Worm (Caenorhabditis elegans): ENCODE results near the gene ptr-24.

Gene ptr-24

DNA sequence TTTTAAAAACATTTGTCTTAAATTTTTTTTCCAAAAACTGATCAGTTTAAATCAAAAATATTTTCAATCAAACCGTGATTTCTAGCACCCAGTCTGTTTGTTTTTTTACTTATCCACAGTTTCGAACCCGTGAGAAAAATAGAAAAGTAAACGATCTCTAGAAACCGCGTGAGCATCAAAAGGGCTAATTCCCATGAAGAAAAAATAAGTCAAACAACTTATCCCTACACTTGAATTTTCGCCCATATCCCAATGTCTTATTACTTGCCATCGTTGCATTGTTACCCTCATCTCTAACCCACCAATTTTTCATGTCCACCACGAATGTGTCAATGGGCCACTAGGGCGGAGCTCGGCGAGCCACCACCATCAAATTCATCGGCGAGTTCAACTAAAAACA lies at the start of gene ptr-24:
Gene ptr-24, plus strand, starts transcription at position 301 of the 400 bp plus-strand sequence.
- TF ChIP-seq lim-6 (tag; optimal IDR thresholded peaks at IDR 0.05) (no peak), gmeb-2 (tag; optimal IDR thresholded peaks at IDR 0.05) (no peak), zip-5 (tag; optimal IDR thresholded peaks at IDR 0.05) (no peak), tbx-7 (tag; optimal IDR thresholded peaks at IDR 0.05) (no peak), unc-3 (GFP tag; conservative IDR thresholded peaks at IDR 0.05) (no peak), unc-3 (tag; optimal IDR thresholded peaks at IDR 0.05) (no peak), nhr-11 (tag; optimal IDR thresholded peaks at IDR 0.05) (no peak), hlh-6 (tag; optimal IDR thresholded peaks at IDR 0.05) (no peak), pax-1 (tag; optimal IDR thresholded peaks at IDR 0.05) (no peak)

ce11 chrX:13288715-13289114 lies 49.1 kb upstream of the ptr-24 start, which contains the start of gene R04D3.4:
R04D3.4 (minus strand) TSS chrX:13288815.
- TF ChIP-seq ceh-9 (tag; optimal IDR thresholded peaks at IDR 0.05) (no peak), fax-1 (tag; optimal IDR thresholded peaks at IDR 0.05) (no peak), K09A11.1 (tag; optimal IDR thresholded peaks at IDR 0.05; ENCODE audit: insufficient read depth) (no peak), ceh-34 (tag; optimal IDR thresholded peaks at IDR 0.05) (no peak), F13H6.1 (tag; optimal IDR thresholded peaks at IDR 0.05) (no peak), ahr-1 (tag; optimal IDR thresholded peaks at IDR 0.05) (no peak), ceh-18 (tag; optimal IDR thresholded peaks at IDR 0.05) (no peak), T23F11.4 (GFP tag; optimal IDR thresholded peaks at IDR 0.05) (no peak)

- TF ChIP-seq npax-4 (tag; optimal IDR thresholded peaks at IDR 0.05) = no peak
- TF ChIP-seq hlh-8 (tag; optimal IDR thresholded peaks at IDR 0.05) = no peak
- no peak for TF ChIP-seq rnt-1 (tag; optimal IDR thresholded peaks at IDR 0.05)
- no peak for TF ChIP-seq mec-3 (tag; optimal IDR thresholded peaks at IDR 0.05; ENCODE audit: borderline replicate concordance)
- no peak for TF ChIP-seq odd-2 (tag; optimal IDR thresholded peaks at IDR 0.05)
- TF ChIP-seq ceh-31 (tag; optimal IDR thresholded peaks at IDR 0.05) = no peak
- TF ChIP-seq F13H6.1 (tag; optimal IDR thresholded peaks at IDR 0.05) = no peak
- TF ChIP-seq ceh-24 (tag; optimal IDR thresholded peaks at IDR 0.05) = no peak
- no peak for TF ChIP-seq ceh-22 (tag; optimal IDR thresholded peaks at IDR 0.05)
Observed at ce11 chrX:13290531-13290930, 47.3 kb upstream of the ptr-24 start, which contains the start of gene R04D3.3. R04D3.3 (minus strand) TSS chrX:13290631.

DNA sequence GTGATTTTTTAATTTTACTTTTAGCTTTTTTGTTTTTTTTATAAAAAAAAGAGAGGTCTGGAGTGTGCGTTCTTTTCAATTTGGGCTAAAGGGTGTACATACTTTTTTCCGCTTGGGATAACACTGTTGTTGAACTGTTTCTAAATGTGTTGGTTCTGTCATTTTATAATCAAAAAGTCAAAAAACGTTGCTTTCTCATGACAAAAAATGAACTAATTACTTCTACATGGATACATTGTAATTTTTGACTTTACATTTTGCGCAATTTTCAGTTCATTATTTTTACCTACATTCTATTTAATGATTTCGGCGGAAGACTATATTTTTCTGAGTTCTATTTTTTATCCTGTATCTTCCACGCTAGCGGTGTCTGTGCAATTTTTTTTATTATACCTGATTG lies 46.3 kb upstream of the ptr-24 start, which contains the start of gene srd-38:
Gene srd-38, plus strand, starts transcription at position 301 of the 400 bp plus-strand sequence.
- TF ChIP-seq sdc-2 (tag; optimal IDR thresholded peaks at IDR 0.05) (no peak), F13H6.1 (tag; optimal IDR thresholded peaks at IDR 0.05) (no peak), unc-55 (GFP tag; optimal IDR thresholded peaks at IDR 0.05) (no peak), unc-86 (tag; optimal IDR thresholded peaks at IDR 0.05) (no peak)

ce11 chrX:13293023-13293422 lies 44.8 kb upstream of the ptr-24 start:
- TF ChIP-seq ceh-14 (tag; optimal IDR thresholded peaks at IDR 0.05) (no peak), madf-2 (tag; optimal IDR thresholded peaks at IDR 0.05) (no peak), hlh-8 (tag; optimal IDR thresholded peaks at IDR 0.05) (no peak), ceh-34 (tag; optimal IDR thresholded peaks at IDR 0.05) (no peak), ceh-2 (tag; optimal IDR thresholded peaks at IDR 0.05) (no peak), Y22D7AL.16 (tag; optimal IDR thresholded peaks at IDR 0.05) (no peak), hlh-6 (tag; optimal IDR thresholded peaks at IDR 0.05) (no peak), sdc-2 (tag; optimal IDR thresholded peaks at IDR 0.05) (no peak), gmeb-2 (tag; optimal IDR thresholded peaks at IDR 0.05) (no peak), dmd-4 (tag; optimal IDR thresholded peaks at IDR 0.05; ENCODE audit: borderline replicate concordance) (no peak), odd-2 (tag; optimal IDR thresholded peaks at IDR 0.05) (no peak), F13H6.1 (tag; optimal IDR thresholded peaks at IDR 0.05) (no peak), unc-42 (tag; optimal IDR thresholded peaks at IDR 0.05) (no peak), K02D7.2 (tag; optimal IDR thresholded peaks at IDR 0.05) (no peak), mec-3 (tag; optimal IDR thresholded peaks at IDR 0.05; ENCODE audit: borderline replicate concordance) (no peak)
